Fruit fly (Drosophila melanogaster) whole organism: ENCODE data around the gene ETHR.

Experiments used
- CG8478 ChIP-seq: fragments of >200 bp; optimal IDR thresholded peaks from 2 replicates; lab custom pipeline; 2018; ENCODE audit warnings: inconsistent platforms
- Dll ChIP-seq: fragments of >200 bp; optimal IDR thresholded peaks from 2 replicates; lab custom pipeline; 2017
- EcR ChIP-seq, 2 experiments: fragments of >200 bp; optimal IDR thresholded peaks; 2 replicates each; lab custom pipeline; 2017; ENCODE audit warnings: missing biosample characterization in 2 of 2, missing genetic modification characterization in 2 of 2, missing genetic modification reagents in 2 of 2

DNA sequence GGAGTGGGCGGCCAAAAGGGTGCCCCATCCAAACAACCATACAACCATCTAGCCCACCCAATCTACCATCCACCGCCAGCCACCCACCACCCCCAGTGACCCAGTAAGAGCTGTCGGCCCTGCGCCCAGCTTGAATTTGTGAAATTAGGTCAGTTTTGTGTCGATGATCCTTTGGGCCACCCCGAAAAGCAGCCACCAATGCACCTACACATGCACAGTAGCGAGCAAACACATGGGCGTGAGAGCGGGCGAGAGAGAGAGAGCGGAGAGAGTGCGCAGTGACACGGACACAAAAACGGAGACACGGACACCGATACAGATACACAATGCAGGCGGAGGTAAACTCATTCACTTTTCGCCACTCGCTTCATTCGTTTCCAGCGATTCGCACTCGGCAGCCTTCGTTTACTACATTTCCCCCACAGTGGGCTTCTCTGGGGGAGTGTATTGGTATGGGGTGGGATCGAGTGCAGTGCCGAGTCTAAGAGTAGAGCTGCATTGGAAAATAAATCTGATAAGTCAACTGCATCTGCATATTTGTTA is 42.3 kb downstream of the ETHR start:
- TF ChIP-seq EcR (GFP tag; optimal IDR thresholded peaks at IDR 0.05; lab: Kevin White, UChicago) (no peak), CG8478 (no peak), Dll (lab: Kevin White, UChicago) (no peak)
